Worm (Caenorhabditis elegans) whole organism, young adult: ENCODE results near the gene arrd-10.

Experiments used
- B0261.1 ChIP-seq: sonication (generic microtip); optimal IDR thresholded peaks from 2 replicates; lab custom pipeline; 2016; ENCODE audit warnings: mild to moderate bottlenecking, missing genetic modification characterization, moderate library complexity, missing compliant biosample characterization
- B0336.3 ChIP-seq: fragments of 200-800 bp; sonication (Bioruptor generic); IDR thresholded peaks from 2 replicates; pipeline ENCODE4 v1.3.6; 2022; ENCODE audit warnings: missing genetic modification characterization, missing compliant biosample characterization
- F23B12.7 ChIP-seq: sonication (generic microtip); optimal IDR thresholded peaks from 2 replicates; lab custom pipeline; 2017; ENCODE audit warnings: missing genetic modification characterization, mild to moderate bottlenecking, missing compliant biosample characterization, antibody characterized with exemption, moderate library complexity; ENCODE audit not compliant: insufficient read depth
- F39B2.1 ChIP-seq: fragments of 200-800 bp; sonication (Bioruptor generic); IDR thresholded peaks from 2 replicates; pipeline ENCODE4 v1.3.6; 2022; ENCODE audit warnings: missing genetic modification reagents, missing genetic modification characterization, missing compliant biosample characterization
- F49E8.2 ChIP-seq: sonication (generic microtip); optimal IDR thresholded peaks from 3 replicates; lab custom pipeline; 2017; ENCODE audit warnings: missing genetic modification characterization, mild to moderate bottlenecking, missing compliant biosample characterization, antibody characterized with exemption, moderate library complexity; ENCODE audit not compliant: insufficient read depth
- F55B11.4 ChIP-seq: sonication (generic microtip); optimal IDR thresholded peaks from 2 replicates; lab custom pipeline; 2016; ENCODE audit warnings: missing compliant biosample characterization, missing genetic modification characterization, borderline replicate concordance; ENCODE audit not compliant: insufficient read depth
- F57C9.4 ChIP-seq: sonication (generic microtip); optimal IDR thresholded peaks from 2 replicates; lab custom pipeline; 2017; ENCODE audit warnings: mild to moderate bottlenecking, missing genetic modification characterization, missing compliant biosample characterization
- T26A5.8 ChIP-seq: sonication (generic microtip); optimal IDR thresholded peaks from 2 replicates; lab custom pipeline; 2016; ENCODE audit warnings: missing genetic modification characterization, missing compliant biosample characterization
- Y53F4B.3 ChIP-seq: fragments of 200-800 bp; sonication (Bioruptor generic); IDR thresholded peaks from 2 replicates; pipeline ENCODE4 v1.3.6; 2022; ENCODE audit warnings: missing genetic modification reagents, missing genetic modification characterization, missing compliant biosample characterization
- Y79H2A.3 ChIP-seq: fragments of 200-800 bp; sonication (Bioruptor generic); conservative IDR thresholded peaks from 2 replicates; pipeline ENCODE4 v1.3.6; 2022; ENCODE audit warnings: missing genetic modification reagents, missing genetic modification characterization, missing compliant biosample characterization
- Y95B8A.8 ChIP-seq: fragments of 200-800 bp; sonication (Bioruptor generic); IDR thresholded peaks from 2 replicates; pipeline ENCODE4 v1.3.6; 2022; ENCODE audit warnings: missing genetic modification reagents, missing genetic modification characterization, missing compliant biosample characterization
- ZK185.1 ChIP-seq: sonication (generic microtip); optimal IDR thresholded peaks from 2 replicates; lab custom pipeline; 2016; ENCODE audit warnings: mild to moderate bottlenecking, missing genetic modification characterization, missing compliant biosample characterization; ENCODE audit not compliant: poor library complexity, severe bottlenecking
- aptf-2 ChIP-seq: fragments of 200-800 bp; sonication (Bioruptor generic); conservative IDR thresholded peaks from 2 replicates; pipeline ENCODE4 v1.3.6; 2022; ENCODE audit warnings: missing genetic modification reagents, missing genetic modification characterization, missing compliant biosample characterization
- ccch-3 ChIP-seq: fragments of 200-800 bp; sonication (Bioruptor generic); optimal IDR thresholded peaks from 2 replicates; lab custom pipeline; 2018; ENCODE audit warnings: mild to moderate bottlenecking, missing genetic modification characterization, missing compliant biosample characterization
- chd-7 ChIP-seq: sonication (generic microtip); optimal IDR thresholded peaks from 2 replicates; lab custom pipeline; 2016; ENCODE audit warnings: mild to moderate bottlenecking, missing genetic modification characterization, moderate library complexity, missing compliant biosample characterization
- egl-44 ChIP-seq: fragments of 200-800 bp; sonication (Bioruptor generic); IDR thresholded peaks from 2 replicates; pipeline ENCODE4 v1.3.6; 2022; ENCODE audit warnings: missing genetic modification reagents, missing genetic modification characterization, missing compliant biosample characterization
- ets-4 ChIP-seq: fragments of 200-800 bp; sonication (Bioruptor generic); optimal IDR thresholded peaks from 2 replicates; lab custom pipeline; 2018; ENCODE audit warnings: mild to moderate bottlenecking, missing genetic modification characterization, missing compliant biosample characterization
- hlh-12 ChIP-seq: sonication (generic microtip); optimal IDR thresholded peaks from 2 replicates; lab custom pipeline; 2016; ENCODE audit warnings: missing genetic modification characterization, missing compliant biosample characterization
- hmg-20 ChIP-seq: fragments of 200-800 bp; sonication (Bioruptor generic); IDR thresholded peaks from 2 replicates; pipeline ENCODE4 v1.3.6; 2022; ENCODE audit warnings: missing genetic modification reagents, missing genetic modification characterization, missing compliant biosample characterization
- lag-1 ChIP-seq: fragments of 200-800 bp; sonication (Bioruptor generic); IDR thresholded peaks from 2 replicates; pipeline ENCODE4 v1.3.6; 2022; ENCODE audit warnings: missing genetic modification reagents, missing genetic modification characterization, missing compliant biosample characterization
- let-607 ChIP-seq, 2 experiments: fragments of 200-800 bp in 1 of 2; sonication (Bioruptor generic) in 1 of 2; sonication (generic microtip) in 1 of 2; optimal IDR thresholded peaks; 2 replicates each; lab custom pipeline; 2016 to 2018; ENCODE audit warnings: mild to moderate bottlenecking in 2 of 2, missing compliant biosample characterization in 2 of 2, missing genetic modification characterization in 2 of 2, moderate library complexity in 2 of 2, missing genotype in 1 of 2
- lin-40 ChIP-seq: sonication (generic microtip); optimal IDR thresholded peaks from 2 replicates; lab custom pipeline; 2016; ENCODE audit warnings: missing genetic modification characterization, mild to moderate bottlenecking, missing compliant biosample characterization, missing genotype, missing genetic modification reagents
- mel-28 ChIP-seq: sonication (generic microtip); optimal IDR thresholded peaks from 2 replicates; lab custom pipeline; 2016; ENCODE audit warnings: borderline replicate concordance, mild to moderate bottlenecking, missing genetic modification characterization, missing compliant biosample characterization
- mes-4 ChIP-seq: sonication (generic microtip); optimal IDR thresholded peaks from 2 replicates; lab custom pipeline; 2016; ENCODE audit warnings: missing genotype, missing genetic modification characterization, missing compliant biosample characterization
- nfya-2 ChIP-seq: fragments of 200-800 bp; sonication (Bioruptor generic); IDR thresholded peaks from 2 replicates; pipeline ENCODE4 v1.3.6; 2022; ENCODE audit warnings: missing genetic modification reagents, missing genetic modification characterization, missing compliant biosample characterization
- nhr-179 ChIP-seq: sonication (generic microtip); optimal IDR thresholded peaks from 2 replicates; lab custom pipeline; 2016; ENCODE audit warnings: mild to moderate bottlenecking, missing genetic modification characterization, missing compliant biosample characterization
- nhr-27 ChIP-seq: fragments of 200-800 bp; sonication (Bioruptor generic); optimal IDR thresholded peaks from 2 replicates; lab custom pipeline; 2018; ENCODE audit warnings: mild to moderate bottlenecking, missing genetic modification characterization, moderate library complexity, missing compliant biosample characterization
- nhr-80 ChIP-seq: sonication (generic microtip); optimal IDR thresholded peaks from 2 replicates; lab custom pipeline; 2016; ENCODE audit warnings: missing genetic modification characterization, missing compliant biosample characterization
- nhr-90 ChIP-seq: sonication (generic microtip); optimal IDR thresholded peaks from 2 replicates; lab custom pipeline; 2016; ENCODE audit warnings: missing genotype, mild to moderate bottlenecking, missing genetic modification characterization, missing compliant biosample characterization
- pbrm-1 ChIP-seq: fragments of 200-800 bp; sonication (Bioruptor generic); IDR thresholded peaks from 2 replicates; pipeline ENCODE4 v1.3.6; 2022; ENCODE audit warnings: missing genetic modification reagents, missing genetic modification characterization, missing compliant biosample characterization
- sea-2 ChIP-seq: fragments of 200-800 bp; sonication (Bioruptor generic); IDR thresholded peaks from 2 replicates; pipeline ENCODE4 v1.3.6; 2022; ENCODE audit warnings: missing genetic modification characterization, missing compliant biosample characterization
- snpc-4 ChIP-seq, 5 experiments: fragments of 150-350 bp in 1 of 5; sonication (generic microtip) in 4 of 5; optimal IDR thresholded peaks; 2 replicates each; lab custom pipeline; 2014 to 2018; ENCODE audit warnings: missing genetic modification characterization in 5 of 5, missing biosample characterization in 3 of 5, antibody characterized with exemption in 2 of 5, mild to moderate bottlenecking in 2 of 5, missing compliant biosample characterization in 2 of 5, missing genotype in 2 of 5, moderate library complexity in 2 of 5, missing genetic modification reagents in 1 of 5
- tbx-9 ChIP-seq: sonication (generic microtip); optimal IDR thresholded peaks from 2 replicates; lab custom pipeline; 2016; ENCODE audit warnings: borderline replicate concordance, missing genetic modification characterization, inconsistent platforms, missing compliant biosample characterization
- unc-62 ChIP-seq: fragments of 150-350 bp; optimal IDR thresholded peaks from 2 replicates; lab custom pipeline; 2014; ENCODE audit warnings: missing biosample characterization, missing genetic modification reagents, missing genetic modification characterization
- xnd-1 ChIP-seq: sonication (generic microtip); optimal IDR thresholded peaks from 2 replicates; lab custom pipeline; 2016; ENCODE audit warnings: missing genotype, missing genetic modification reagents, missing genetic modification characterization, missing compliant biosample characterization
- zfh-2 ChIP-seq: fragments of 200-800 bp; sonication (Bioruptor generic); conservative IDR thresholded peaks from 2 replicates; pipeline ENCODE4 v1.3.6; 2022; ENCODE audit warnings: missing genetic modification reagents, missing genetic modification characterization, missing compliant biosample characterization
- ztf-3 ChIP-seq: fragments of 200-800 bp; sonication (Bioruptor generic); optimal IDR thresholded peaks from 2 replicates; lab custom pipeline; 2018; ENCODE audit warnings: mild to moderate bottlenecking, missing genetic modification characterization, missing compliant biosample characterization

arrd-10 gene

ce11 chrII:12939801-12940200 is at the start of gene arrd-10:
Gene arrd-10, plus strand, starts transcription at chrII:12940101.
- TF ChIP-seq F57C9.4 (tag; lab: Kevin White, UChicago) (no peak), hlh-12 (tag; lab: Kevin White, UChicago) (no peak), tbx-9 (no peak), F55B11.4 (tag; lab: Kevin White, UChicago) (no peak), mes-4 (tag; lab: Kevin White, UChicago) (no peak), nhr-179 (tag; lab: Kevin White, UChicago) (no peak), B0336.3 (no peak), ccch-3 (GFP tag; lab: Kevin White, UChicago) (no peak)

ce11 chrII:12892407-12892806 is 47.5 kb upstream of the arrd-10 start:
- TF ChIP-seq unc-62 (GFP tag; lab: Kevin White, UChicago) (peak; percentile 1), nfya-2 (no peak), snpc-4 (GFP tag; optimal IDR thresholded peaks at IDR 0.05; lab: Kevin White, UChicago) (no peak), snpc-4 (tag; optimal IDR thresholded peaks at IDR 0.05; lab: Kevin White, UChicago) (peak in 1 of 4 experiments; percentile 36), mel-28 (no peak), nhr-90 (tag; lab: Kevin White, UChicago) (no peak), nhr-80 (tag; lab: Kevin White, UChicago) (peak; percentile 39), hmg-20 (GFP tag; lab: Robert Waterston, UW) (no peak), Y79H2A.3 (no peak), xnd-1 (tag; lab: Kevin White, UChicago) (no peak), Y95B8A.8 (GFP tag; lab: Robert Waterston, UW) (no peak), ztf-3 (no peak), F39B2.1 (GFP tag; lab: Robert Waterston, UW) (no peak)

ce11 chrII:12895078-12895670 is 44.7 kb upstream of the arrd-10 start, which contains the start of the genes clec-62 and clec-63:
Gene clec-62, minus strand, starts transcription at chrII:12895128.
Gene clec-63, plus strand, starts transcription at chrII:12895638.
- TF ChIP-seq nhr-80 (tag; lab: Kevin White, UChicago) (peak; percentile 70), ztf-3 (no peak), ZK185.1 (tag; lab: Kevin White, UChicago) (no peak)

ce11 chrII:12896666-12897065 is 43.2 kb upstream of the arrd-10 start:
- TF ChIP-seq F23B12.7 (tag; lab: Kevin White, UChicago) (no peak), zfh-2 (peak; percentile 51; the same call in 1 of the 2 replicates)
- TF ChIP-seq, all 124 proteins: peak for 1

- TF ChIP-seq chd-7 (tag; lab: Kevin White, UChicago) (no peak), egl-44 (no peak), Y53F4B.3 (GFP tag; lab: Robert Waterston, UW) (no peak)
Observed at ce11 chrII:12897361-12897760, 42.5 kb upstream of the arrd-10 start.

- TF ChIP-seq pbrm-1 (GFP tag; lab: Robert Waterston, UW) (no peak), nfya-2 (no peak), Y53F4B.3 (GFP tag; lab: Robert Waterston, UW) (no peak), aptf-2 (GFP tag; lab: Robert Waterston, UW) (no peak), let-607 (tag; optimal IDR thresholded peaks at IDR 0.05; lab: Kevin White, UChicago) (no peak), ztf-3 (no peak), snpc-4 (GFP tag; optimal IDR thresholded peaks at IDR 0.05; lab: Kevin White, UChicago) (no peak), snpc-4 (tag; optimal IDR thresholded peaks at IDR 0.05; lab: Kevin White, UChicago) (no peak), ets-4 (GFP tag; lab: Kevin White, UChicago) (no peak), F49E8.2 (tag; lab: Kevin White, UChicago) (no peak), Y95B8A.8 (GFP tag; lab: Robert Waterston, UW) (no peak), sea-2 (GFP tag; lab: Robert Waterston, UW) (no peak), lin-40 (no peak), B0261.1 (tag; lab: Kevin White, UChicago) (no peak), nhr-27 (tag; lab: Kevin White, UChicago) (no peak), lag-1 (GFP tag; lab: Robert Waterston, UW) (no peak), T26A5.8 (tag; lab: Kevin White, UChicago) (no peak)
Observed at ce11 chrII:12897942-12898341, 42.0 kb upstream of the arrd-10 start, which contains the start of gene clec-64. Gene clec-64, plus strand, starts transcription at chrII:12898242.
